Worm (Caenorhabditis elegans) whole organism, L4 larva: ENCODE data around the gene T10D4.19.

ENCODE experiments used
- D1046.2 ChIP-seq: fragments of 200-800 bp; sonication (Bioruptor generic); IDR thresholded peaks from 2 replicates; pipeline ENCODE4 v1.3.6; 2022; ENCODE audit warnings: missing genetic modification characterization, missing compliant biosample characterization
- aly-2 ChIP-seq: sonication (generic microtip); optimal IDR thresholded peaks from 2 replicates; lab custom pipeline; 2018; ENCODE audit warnings: missing biosample characterization, missing genetic modification characterization
- ceh-82 ChIP-seq: sonication (generic microtip); optimal IDR thresholded peaks from 2 replicates; lab custom pipeline; 2017; ENCODE audit warnings: missing biosample characterization, missing genetic modification characterization
- lin-29 ChIP-seq: fragments of 200-800 bp; sonication (Bioruptor generic); IDR thresholded peaks from 2 replicates; pipeline ENCODE4 v1.3.6; 2022; ENCODE audit warnings: missing genetic modification reagents, missing genetic modification characterization, missing compliant biosample characterization
- lir-3 ChIP-seq: sonication (generic microtip); optimal IDR thresholded peaks from 2 replicates; lab custom pipeline; 2016; ENCODE audit warnings: mild to moderate bottlenecking, missing genetic modification characterization, missing compliant biosample characterization
- pha-4 ChIP-seq, 2 experiments: fragments of 150-350 bp in 1 of 2; fragments of 200-800 bp in 1 of 2; sonication (Bioruptor generic) in 1 of 2; IDR thresholded peaks in 1 of 2; optimal IDR thresholded peaks in 1 of 2; 2 replicates each; pipeline versions ENCODE4 v1.3.6 to Lab custom; 2014 to 2022; ENCODE audit warnings: missing genetic modification characterization in 2 of 2, missing genetic modification reagents in 2 of 2, missing biosample characterization in 1 of 2, missing compliant biosample characterization in 1 of 2
- unc-62 ChIP-seq, 3 experiments: fragments of 150-350 bp in 1 of 3; sonication (generic microtip); optimal IDR thresholded peaks in 2 of 3; peaks in 1 of 3; 1 replicate in 1 of 3; 2 replicates in 2 of 3; lab custom pipeline; 2014 to 2017; ENCODE audit warnings: missing biosample characterization in 3 of 3, missing genetic modification characterization in 3 of 3, missing genetic modification reagents in 3 of 3, missing genotype in 1 of 3
- zip-11 ChIP-seq: fragments of 200-800 bp; sonication (Bioruptor generic); IDR thresholded peaks from 2 replicates; pipeline ENCODE4 v1.3.6; 2022; ENCODE audit warnings: missing genetic modification characterization, missing compliant biosample characterization
- ztf-11 ChIP-seq: fragments of 150-350 bp; optimal IDR thresholded peaks from 2 replicates; lab custom pipeline; 2014; ENCODE audit warnings: missing biosample characterization, missing genetic modification characterization

- no peak for TF ChIP-seq lin-29 (GFP tag; lab: Robert Waterston, UW)
- TF ChIP-seq aly-2: no peak
- TF ChIP-seq lir-3 (tag; lab: Kevin White, UChicago): no peak
- no peak for TF ChIP-seq unc-62 (GFP tag; optimal IDR thresholded peaks at IDR 0.05 in 1 of 2; lab: Kevin White, UChicago)
- TF ChIP-seq unc-62 (tag; optimal IDR thresholded peaks at IDR 0.05; lab: Kevin White, UChicago): no peak
- no peak for TF ChIP-seq D1046.2
- no peak for TF ChIP-seq zip-11 (GFP tag; lab: Robert Waterston, UW)
- no peak for TF ChIP-seq pha-4 (GFP tag; IDR thresholded peaks at IDR 0.05; lab: Robert Waterston, UW)
- no peak for TF ChIP-seq pha-4 (tag; optimal IDR thresholded peaks at IDR 0.05; lab: Kevin White, UChicago)
- TF ChIP-seq ztf-11 (tag; lab: Kevin White, UChicago): no peak
- TF ChIP-seq ceh-82 (tag; lab: Kevin White, UChicago): no peak
Observed at ce11 chrII:3111147-3111546, 40.6 kb upstream of the T10D4.19 start, which contains the start of gene Y25C1A.13.
